Worm (Caenorhabditis elegans) whole organism, young adult: ENCODE data around the gene F32D8.3.

Experiments used
- B0336.3 ChIP-seq: fragments of 200-800 bp; sonication (Bioruptor generic); IDR thresholded peaks from 2 replicates; pipeline ENCODE4 v1.3.6; 2022; ENCODE audit warnings: missing genetic modification characterization, missing compliant biosample characterization
- cebp-1 ChIP-seq, 2 experiments: fragments of 200-800 bp in 1 of 2; sonication (Bioruptor generic) in 1 of 2; sonication (generic microtip) in 1 of 2; IDR thresholded peaks in 1 of 2; optimal IDR thresholded peaks in 1 of 2; 2 replicates each; pipeline versions ENCODE4 v1.3.6 to Lab custom; 2017 to 2022; ENCODE audit warnings: missing compliant biosample characterization in 2 of 2, missing genetic modification characterization in 2 of 2, mild to moderate bottlenecking in 1 of 2, missing genetic modification reagents in 1 of 2, moderate library complexity in 1 of 2
- ceh-100 ChIP-seq: fragments of 200-800 bp; sonication (Bioruptor generic); IDR thresholded peaks from 2 replicates; pipeline ENCODE4 v1.3.6; 2022; ENCODE audit warnings: missing genetic modification reagents, missing genetic modification characterization, missing compliant biosample characterization
- ceh-40 ChIP-seq: fragments of 200-800 bp; sonication (Bioruptor generic); IDR thresholded peaks from 2 replicates; pipeline ENCODE4 v1.3.6; 2022; ENCODE audit warnings: missing genetic modification characterization, missing compliant biosample characterization
- ceh-79 ChIP-seq: sonication (generic microtip); optimal IDR thresholded peaks from 2 replicates; lab custom pipeline; 2017; ENCODE audit warnings: mild to moderate bottlenecking, missing genetic modification characterization, missing compliant biosample characterization
- hsf-1 ChIP-seq: fragments of 200-800 bp; sonication (Bioruptor generic); IDR thresholded peaks from 2 replicates; pipeline ENCODE4 v1.3.6; 2022; ENCODE audit warnings: missing genetic modification reagents, missing genetic modification characterization, missing compliant biosample characterization
- let-526 ChIP-seq: fragments of 200-800 bp; sonication (Bioruptor generic); IDR thresholded peaks from 2 replicates; pipeline ENCODE4 v1.3.6; 2022; ENCODE audit warnings: missing genetic modification reagents, missing genetic modification characterization, missing compliant biosample characterization
- lin-40 ChIP-seq: sonication (generic microtip); optimal IDR thresholded peaks from 2 replicates; lab custom pipeline; 2016; ENCODE audit warnings: missing genetic modification characterization, mild to moderate bottlenecking, missing compliant biosample characterization, missing genotype, missing genetic modification reagents
- mes-4 ChIP-seq: sonication (generic microtip); optimal IDR thresholded peaks from 2 replicates; lab custom pipeline; 2016; ENCODE audit warnings: missing genotype, missing genetic modification characterization, missing compliant biosample characterization
- snpc-1.3 ChIP-seq: sonication (generic microtip); optimal IDR thresholded peaks from 2 replicates; lab custom pipeline; 2017; ENCODE audit warnings: missing genetic modification characterization, mild to moderate bottlenecking, missing compliant biosample characterization, antibody characterized with exemption, moderate library complexity, missing genotype, missing genetic modification reagents; ENCODE audit not compliant: insufficient read depth
- snpc-4 ChIP-seq, 5 experiments: fragments of 150-350 bp in 1 of 5; sonication (generic microtip) in 4 of 5; optimal IDR thresholded peaks; 2 replicates each; lab custom pipeline; 2014 to 2018; ENCODE audit warnings: missing genetic modification characterization in 5 of 5, missing biosample characterization in 3 of 5, antibody characterized with exemption in 2 of 5, mild to moderate bottlenecking in 2 of 5, missing compliant biosample characterization in 2 of 5, missing genotype in 2 of 5, moderate library complexity in 2 of 5, missing genetic modification reagents in 1 of 5
- somi-1 ChIP-seq: fragments of 200-800 bp; sonication (Bioruptor generic); optimal IDR thresholded peaks from 2 replicates; lab custom pipeline; 2018; ENCODE audit warnings: mild to moderate bottlenecking, missing genetic modification characterization, missing compliant biosample characterization
- unc-62 ChIP-seq: fragments of 150-350 bp; optimal IDR thresholded peaks from 2 replicates; lab custom pipeline; 2014; ENCODE audit warnings: missing biosample characterization, missing genetic modification reagents, missing genetic modification characterization
- xnd-1 ChIP-seq: sonication (generic microtip); optimal IDR thresholded peaks from 2 replicates; lab custom pipeline; 2016; ENCODE audit warnings: missing genotype, missing genetic modification reagents, missing genetic modification characterization, missing compliant biosample characterization

- TF ChIP-seq somi-1 (GFP tag; lab: Kevin White, UChicago), result no peak
- TF ChIP-seq xnd-1 (tag; lab: Kevin White, UChicago), result no peak
- TF ChIP-seq cebp-1 (GFP tag; IDR thresholded peaks at IDR 0.05; lab: Robert Waterston, UW), result no peak
- TF ChIP-seq cebp-1 (tag; optimal IDR thresholded peaks at IDR 0.05; lab: Kevin White, UChicago), result no peak
- no peak for TF ChIP-seq ceh-100 (GFP tag; lab: Robert Waterston, UW)
- TF ChIP-seq snpc-1.3 (tag; lab: Kevin White, UChicago), result no peak
- TF ChIP-seq ceh-40 (GFP tag; lab: Robert Waterston, UW), result no peak
- no peak for TF ChIP-seq unc-62 (GFP tag; lab: Kevin White, UChicago)
- TF ChIP-seq ceh-79 (tag; lab: Kevin White, UChicago), result no peak
- no peak for TF ChIP-seq hsf-1
- TF ChIP-seq lin-40 (tag; lab: Kevin White, UChicago), result no peak
- TF ChIP-seq mes-4 (tag; lab: Kevin White, UChicago), result no peak
- no peak for TF ChIP-seq B0336.3 (GFP tag; lab: Robert Waterston, UW)
- TF ChIP-seq snpc-4 (GFP tag; optimal IDR thresholded peaks at IDR 0.05; lab: Kevin White, UChicago), result no peak
- no peak for TF ChIP-seq snpc-4 (tag; optimal IDR thresholded peaks at IDR 0.05; lab: Kevin White, UChicago)
- TF ChIP-seq let-526 (GFP tag; lab: Robert Waterston, UW), result no peak
These were observed 23.3 kb downstream of the F32D8.3 start for ce11 chrV:10909959-10910358.
